Worm (Caenorhabditis elegans) whole organism, young adult: ENCODE data around the gene lgc-31.

Source experiments
- B0019.2 ChIP-seq: fragments of 200-800 bp; sonication (Bioruptor generic); conservative IDR thresholded peaks from 2 replicates; pipeline ENCODE4 v1.3.6; 2022; ENCODE audit warnings: missing genetic modification reagents, missing genetic modification characterization, missing compliant biosample characterization
- B0261.1 ChIP-seq: sonication (generic microtip); optimal IDR thresholded peaks from 2 replicates; lab custom pipeline; 2016; ENCODE audit warnings: mild to moderate bottlenecking, missing genetic modification characterization, moderate library complexity, missing compliant biosample characterization
- B0336.3 ChIP-seq: fragments of 200-800 bp; sonication (Bioruptor generic); IDR thresholded peaks from 2 replicates; pipeline ENCODE4 v1.3.6; 2022; ENCODE audit warnings: missing genetic modification characterization, missing compliant biosample characterization
- F37B4.10 ChIP-seq: fragments of 200-800 bp; sonication (Bioruptor generic); IDR thresholded peaks from 2 replicates; pipeline ENCODE4 v1.3.6; 2022; ENCODE audit warnings: missing genetic modification characterization, missing compliant biosample characterization
- F49E8.2 ChIP-seq: sonication (generic microtip); optimal IDR thresholded peaks from 3 replicates; lab custom pipeline; 2017; ENCODE audit warnings: missing genetic modification characterization, mild to moderate bottlenecking, missing compliant biosample characterization, antibody characterized with exemption, moderate library complexity; ENCODE audit not compliant: insufficient read depth
- F52B5.7 ChIP-seq: sonication (generic microtip); optimal IDR thresholded peaks from 2 replicates; lab custom pipeline; 2016; ENCODE audit warnings: mild to moderate bottlenecking, missing genetic modification characterization, missing compliant biosample characterization
- F57A8.1 ChIP-seq: fragments of 200-800 bp; sonication (Bioruptor generic); optimal IDR thresholded peaks from 2 replicates; lab custom pipeline; 2018; ENCODE audit warnings: mild to moderate bottlenecking, missing genetic modification characterization, moderate library complexity, missing compliant biosample characterization
- F57C9.4 ChIP-seq: sonication (generic microtip); optimal IDR thresholded peaks from 2 replicates; lab custom pipeline; 2017; ENCODE audit warnings: mild to moderate bottlenecking, missing genetic modification characterization, missing compliant biosample characterization
- K11D2.4 ChIP-seq: fragments of 200-800 bp; sonication (Bioruptor generic); IDR thresholded peaks from 2 replicates; pipeline ENCODE4 v1.3.6; 2022; ENCODE audit warnings: missing genetic modification reagents, missing genetic modification characterization, missing compliant biosample characterization
- K12H6.12 ChIP-seq: fragments of 200-800 bp; sonication (Bioruptor generic); optimal IDR thresholded peaks from 2 replicates; lab custom pipeline; 2018; ENCODE audit warnings: mild to moderate bottlenecking, missing genetic modification characterization, missing compliant biosample characterization
- T07F8.4 ChIP-seq: sonication (generic microtip); optimal IDR thresholded peaks from 2 replicates; lab custom pipeline; 2016; ENCODE audit warnings: mild to moderate bottlenecking, missing genetic modification characterization, moderate library complexity, missing compliant biosample characterization
- Y56A3A.18 ChIP-seq: fragments of 200-800 bp; sonication (Bioruptor generic); IDR thresholded peaks from 2 replicates; pipeline ENCODE4 v1.3.6; 2022; ENCODE audit warnings: missing genetic modification reagents, missing genetic modification characterization, missing compliant biosample characterization
- Y67H2A.10 ChIP-seq: fragments of 200-800 bp; sonication (Bioruptor generic); conservative IDR thresholded peaks from 2 replicates; pipeline ENCODE4 v1.3.6; 2022; ENCODE audit warnings: missing genetic modification reagents, missing genetic modification characterization, missing compliant biosample characterization
- Y79H2A.3 ChIP-seq: fragments of 200-800 bp; sonication (Bioruptor generic); conservative IDR thresholded peaks from 2 replicates; pipeline ENCODE4 v1.3.6; 2022; ENCODE audit warnings: missing genetic modification reagents, missing genetic modification characterization, missing compliant biosample characterization
- akir-1 ChIP-seq: fragments of 200-800 bp; sonication (Bioruptor generic); optimal IDR thresholded peaks from 2 replicates; lab custom pipeline; 2018; ENCODE audit warnings: mild to moderate bottlenecking, missing genetic modification characterization, moderate library complexity, missing compliant biosample characterization
- aptf-3 ChIP-seq: fragments of 200-800 bp; sonication (Bioruptor generic); IDR thresholded peaks from 2 replicates; pipeline ENCODE4 v1.3.6; 2022; ENCODE audit warnings: missing genetic modification characterization, missing compliant biosample characterization
- atf-7 ChIP-seq: sonication (generic microtip); optimal IDR thresholded peaks from 2 replicates; lab custom pipeline; 2017; ENCODE audit warnings: mild to moderate bottlenecking, missing genetic modification characterization, missing compliant biosample characterization
- bed-2 ChIP-seq: fragments of 200-800 bp; sonication (Bioruptor generic); IDR thresholded peaks from 2 replicates; pipeline ENCODE4 v1.3.6; 2022; ENCODE audit warnings: missing genetic modification reagents, missing genetic modification characterization, missing compliant biosample characterization
- ccch-3 ChIP-seq: fragments of 200-800 bp; sonication (Bioruptor generic); optimal IDR thresholded peaks from 2 replicates; lab custom pipeline; 2018; ENCODE audit warnings: mild to moderate bottlenecking, missing genetic modification characterization, missing compliant biosample characterization
- cebp-1 ChIP-seq, 2 experiments: fragments of 200-800 bp in 1 of 2; sonication (Bioruptor generic) in 1 of 2; sonication (generic microtip) in 1 of 2; IDR thresholded peaks in 1 of 2; optimal IDR thresholded peaks in 1 of 2; 2 replicates each; pipeline versions ENCODE4 v1.3.6 to Lab custom; 2017 to 2022; ENCODE audit warnings: missing compliant biosample characterization in 2 of 2, missing genetic modification characterization in 2 of 2, mild to moderate bottlenecking in 1 of 2, missing genetic modification reagents in 1 of 2, moderate library complexity in 1 of 2
- ceh-58 ChIP-seq: fragments of 200-800 bp; sonication (Bioruptor generic); IDR thresholded peaks from 2 replicates; pipeline ENCODE4 v1.3.6; 2022; ENCODE audit warnings: missing genetic modification characterization, missing compliant biosample characterization
- ceh-79 ChIP-seq: sonication (generic microtip); optimal IDR thresholded peaks from 2 replicates; lab custom pipeline; 2017; ENCODE audit warnings: mild to moderate bottlenecking, missing genetic modification characterization, missing compliant biosample characterization
- die-1 ChIP-seq: sonication (generic microtip); optimal IDR thresholded peaks from 2 replicates; lab custom pipeline; 2016; ENCODE audit warnings: missing genotype, mild to moderate bottlenecking, missing genetic modification characterization, missing compliant biosample characterization
- dox-1 ChIP-seq: fragments of 200-800 bp; sonication (Bioruptor generic); IDR thresholded peaks from 2 replicates; pipeline ENCODE4 v1.3.6; 2022; ENCODE audit warnings: missing genetic modification reagents, missing genetic modification characterization, missing compliant biosample characterization
- efl-1 ChIP-seq: fragments of 150-350 bp; optimal IDR thresholded peaks from 2 replicates; lab custom pipeline; 2014; ENCODE audit warnings: missing biosample characterization, missing genetic modification reagents, missing genetic modification characterization
- egl-18 ChIP-seq: fragments of 200-800 bp; sonication (Bioruptor generic); IDR thresholded peaks from 2 replicates; pipeline ENCODE4 v1.3.6; 2022; ENCODE audit warnings: missing genetic modification reagents, missing genetic modification characterization, missing compliant biosample characterization
- fkh-3 ChIP-seq: sonication (generic microtip); optimal IDR thresholded peaks from 2 replicates; lab custom pipeline; 2016; ENCODE audit warnings: mild to moderate bottlenecking, missing genetic modification characterization, missing compliant biosample characterization
- gei-17 ChIP-seq: fragments of 200-800 bp; sonication (Bioruptor generic); optimal IDR thresholded peaks from 2 replicates; lab custom pipeline; 2018; ENCODE audit warnings: mild to moderate bottlenecking, missing genetic modification characterization, missing compliant biosample characterization
- him-1 ChIP-seq: sonication (generic microtip); optimal IDR thresholded peaks from 2 replicates; lab custom pipeline; 2016; ENCODE audit warnings: missing genotype, missing genetic modification reagents, missing genetic modification characterization, missing compliant biosample characterization
- hlh-12 ChIP-seq: sonication (generic microtip); optimal IDR thresholded peaks from 2 replicates; lab custom pipeline; 2016; ENCODE audit warnings: missing genetic modification characterization, missing compliant biosample characterization
- hmg-20 ChIP-seq: fragments of 200-800 bp; sonication (Bioruptor generic); IDR thresholded peaks from 2 replicates; pipeline ENCODE4 v1.3.6; 2022; ENCODE audit warnings: missing genetic modification reagents, missing genetic modification characterization, missing compliant biosample characterization
- lag-1 ChIP-seq: fragments of 200-800 bp; sonication (Bioruptor generic); IDR thresholded peaks from 2 replicates; pipeline ENCODE4 v1.3.6; 2022; ENCODE audit warnings: missing genetic modification reagents, missing genetic modification characterization, missing compliant biosample characterization
- lsy-27 ChIP-seq: sonication (generic microtip); optimal IDR thresholded peaks from 2 replicates; lab custom pipeline; 2017; ENCODE audit warnings: missing genetic modification characterization, mild to moderate bottlenecking, missing compliant biosample characterization, antibody characterized with exemption, missing genotype, borderline replicate concordance; ENCODE audit not compliant: insufficient read depth
- madf-3 ChIP-seq: fragments of 200-800 bp; sonication (Bioruptor generic); IDR thresholded peaks from 2 replicates; pipeline ENCODE4 v1.3.6; 2022; ENCODE audit warnings: missing genetic modification reagents, missing genetic modification characterization, missing compliant biosample characterization
- mes-4 ChIP-seq: sonication (generic microtip); optimal IDR thresholded peaks from 2 replicates; lab custom pipeline; 2016; ENCODE audit warnings: missing genotype, missing genetic modification characterization, missing compliant biosample characterization
- nfya-2 ChIP-seq: fragments of 200-800 bp; sonication (Bioruptor generic); IDR thresholded peaks from 2 replicates; pipeline ENCODE4 v1.3.6; 2022; ENCODE audit warnings: missing genetic modification reagents, missing genetic modification characterization, missing compliant biosample characterization
- nhr-120 ChIP-seq: fragments of 200-800 bp; sonication (Bioruptor generic); IDR thresholded peaks from 2 replicates; pipeline ENCODE4 v1.3.6; 2022; ENCODE audit warnings: missing genetic modification characterization, missing compliant biosample characterization
- nhr-90 ChIP-seq: sonication (generic microtip); optimal IDR thresholded peaks from 2 replicates; lab custom pipeline; 2016; ENCODE audit warnings: missing genotype, mild to moderate bottlenecking, missing genetic modification characterization, missing compliant biosample characterization
- pbrm-1 ChIP-seq: fragments of 200-800 bp; sonication (Bioruptor generic); IDR thresholded peaks from 2 replicates; pipeline ENCODE4 v1.3.6; 2022; ENCODE audit warnings: missing genetic modification reagents, missing genetic modification characterization, missing compliant biosample characterization
- sdz-38 ChIP-seq: sonication (generic microtip); optimal IDR thresholded peaks from 2 replicates; lab custom pipeline; 2016; ENCODE audit warnings: missing genotype, missing genetic modification characterization, missing compliant biosample characterization
- snpc-1.1 ChIP-seq: sonication (generic microtip); optimal IDR thresholded peaks from 2 replicates; lab custom pipeline; 2017; ENCODE audit warnings: missing genetic modification characterization, mild to moderate bottlenecking, missing compliant biosample characterization, antibody characterized with exemption, moderate library complexity, missing genotype, missing genetic modification reagents; ENCODE audit not compliant: insufficient read depth
- snpc-3.4 ChIP-seq: sonication (generic microtip); optimal IDR thresholded peaks from 2 replicates; lab custom pipeline; 2017; ENCODE audit warnings: missing genetic modification characterization, mild to moderate bottlenecking, missing compliant biosample characterization, antibody characterized with exemption, moderate library complexity, missing genotype, missing genetic modification reagents
- somi-1 ChIP-seq: fragments of 200-800 bp; sonication (Bioruptor generic); optimal IDR thresholded peaks from 2 replicates; lab custom pipeline; 2018; ENCODE audit warnings: mild to moderate bottlenecking, missing genetic modification characterization, missing compliant biosample characterization
- tlf-1 ChIP-seq: fragments of 200-800 bp; sonication (Bioruptor generic); optimal IDR thresholded peaks from 2 replicates; lab custom pipeline; 2018; ENCODE audit warnings: mild to moderate bottlenecking, missing genetic modification characterization, missing compliant biosample characterization
- unc-62 ChIP-seq: fragments of 150-350 bp; optimal IDR thresholded peaks from 2 replicates; lab custom pipeline; 2014; ENCODE audit warnings: missing biosample characterization, missing genetic modification reagents, missing genetic modification characterization
- ztf-22 ChIP-seq: fragments of 200-800 bp; sonication (Bioruptor generic); optimal IDR thresholded peaks from 2 replicates; lab custom pipeline; 2018; ENCODE audit warnings: mild to moderate bottlenecking, missing genetic modification characterization, moderate library complexity, missing compliant biosample characterization
- ztf-25 ChIP-seq: fragments of 200-800 bp; sonication (Bioruptor generic); IDR thresholded peaks from 2 replicates; pipeline ENCODE4 v1.3.6; 2022; ENCODE audit warnings: missing genetic modification reagents, missing genetic modification characterization, missing compliant biosample characterization
- ztf-26 ChIP-seq: sonication (generic microtip); optimal IDR thresholded peaks from 2 replicates; lab custom pipeline; 2017; ENCODE audit warnings: missing genetic modification characterization, missing compliant biosample characterization
- ztf-3 ChIP-seq: fragments of 200-800 bp; sonication (Bioruptor generic); optimal IDR thresholded peaks from 2 replicates; lab custom pipeline; 2018; ENCODE audit warnings: mild to moderate bottlenecking, missing genetic modification characterization, missing compliant biosample characterization

The lgc-31 gene

ce11 chrV:15479825-15480224, 42.0 kb downstream of the lgc-31 start (continued):
- TF ChIP-seq Y67H2A.10 (GFP tag; lab: Robert Waterston, UW) (no peak), efl-1 (no peak), hmg-20 (GFP tag; lab: Robert Waterston, UW) (no peak), snpc-1.1 (tag; lab: Kevin White, UChicago) (peak; percentile 94), nfya-2 (GFP tag; lab: Robert Waterston, UW) (no peak), fkh-3 (tag; lab: Kevin White, UChicago) (peak; percentile 44), snpc-3.4 (peak; percentile 81), ztf-22 (GFP tag; lab: Kevin White, UChicago) (no peak), dox-1 (GFP tag; lab: Robert Waterston, UW) (peak; percentile 35; the same call in 1 of the 2 replicates), tlf-1 (GFP tag; lab: Kevin White, UChicago) (no peak), somi-1 (GFP tag; lab: Kevin White, UChicago) (no peak), aptf-3 (GFP tag; lab: Robert Waterston, UW) (no peak), F37B4.10 (no peak), nhr-120 (no peak), ztf-25 (no peak), F57A8.1 (GFP tag; lab: Kevin White, UChicago) (no peak), bed-2 (no peak), sdz-38 (tag; lab: Kevin White, UChicago) (no peak), lag-1 (GFP tag; lab: Robert Waterston, UW) (no peak), B0019.2 (GFP tag; lab: Robert Waterston, UW) (no peak), mes-4 (tag; lab: Kevin White, UChicago) (peak; percentile 56), ceh-79 (tag; lab: Kevin White, UChicago) (no peak), cebp-1 (GFP tag; IDR thresholded peaks at IDR 0.05; lab: Robert Waterston, UW) (no peak), cebp-1 (tag; optimal IDR thresholded peaks at IDR 0.05; lab: Kevin White, UChicago) (peak; percentile 25), Y79H2A.3 (GFP tag; lab: Robert Waterston, UW) (no peak), ceh-58 (GFP tag; lab: Robert Waterston, UW) (no peak), egl-18 (GFP tag; lab: Robert Waterston, UW) (no peak), atf-7 (tag; lab: Kevin White, UChicago) (no peak), K12H6.12 (tag; lab: Kevin White, UChicago) (no peak), K11D2.4 (GFP tag; lab: Robert Waterston, UW) (no peak), lsy-27 (no peak), gei-17 (no peak), F49E8.2 (tag; lab: Kevin White, UChicago) (peak; percentile 47), akir-1 (GFP tag; lab: Kevin White, UChicago) (no peak), unc-62 (GFP tag; lab: Kevin White, UChicago) (no peak), him-1 (peak; percentile 67), pbrm-1 (GFP tag; lab: Robert Waterston, UW) (peak; percentile 51; the same call in 1 of the 2 replicates), madf-3 (GFP tag; lab: Robert Waterston, UW) (no peak), nhr-90 (tag; lab: Kevin White, UChicago) (peak; percentile 63), ccch-3 (GFP tag; lab: Kevin White, UChicago) (no peak), F52B5.7 (no peak), F57C9.4 (tag; lab: Kevin White, UChicago) (no peak), B0261.1 (tag; lab: Kevin White, UChicago) (peak; percentile 83), B0336.3 (GFP tag; lab: Robert Waterston, UW) (no peak), Y56A3A.18 (GFP tag; lab: Robert Waterston, UW) (no peak), T07F8.4 (tag; lab: Kevin White, UChicago) (no peak), hlh-12 (tag; lab: Kevin White, UChicago) (no peak), ztf-26 (tag; lab: Kevin White, UChicago) (no peak), die-1 (tag; lab: Kevin White, UChicago) (peak; percentile 55), ztf-3 (GFP tag; lab: Kevin White, UChicago) (no peak)
